Fruit fly (Drosophila melanogaster) whole organism, pupa: ENCODE data around the gene phu.

Experiments
- CG10348 ChIP-seq: fragments of 200-800 bp; sonication (Bioruptor generic); IDR thresholded peaks from 2 replicates; pipeline ENCODE4 v1.3.6; 2022; ENCODE audit warnings: missing biosample characterization, missing genetic modification characterization
- CG12605 ChIP-seq: fragments of 200-800 bp; sonication (Bioruptor generic); IDR thresholded peaks from 2 replicates; pipeline ENCODE4 v1.3.6; 2022; ENCODE audit warnings: missing biosample characterization, missing genetic modification characterization
- CG13204 ChIP-seq: fragments of 200-800 bp; sonication (Bioruptor generic); optimal IDR thresholded peaks from 2 replicates; lab custom pipeline; 2018; ENCODE audit warnings: missing biosample characterization, mild to moderate bottlenecking, missing genetic modification characterization, moderate library complexity
- CG14655 ChIP-seq: fragments of 200-800 bp; sonication (Bioruptor generic); optimal IDR thresholded peaks from 3 replicates; lab custom pipeline; 2017; ENCODE audit warnings: mild to moderate bottlenecking, missing biosample characterization, missing genetic modification reagents, missing genetic modification characterization
- CG15710 ChIP-seq: fragments of 200-800 bp; sonication (Bioruptor generic); optimal IDR thresholded peaks from 2 replicates; lab custom pipeline; 2018; ENCODE audit warnings: missing biosample characterization, mild to moderate bottlenecking, missing genetic modification characterization, moderate library complexity
- CG17806 ChIP-seq: fragments of 200-800 bp; sonication (Bioruptor generic); optimal IDR thresholded peaks from 2 replicates; lab custom pipeline; 2018; ENCODE audit warnings: missing biosample characterization, mild to moderate bottlenecking, missing genetic modification characterization, moderate library complexity
- CG32121 ChIP-seq: fragments of 200-800 bp; sonication (Bioruptor generic); IDR thresholded peaks from 2 replicates; pipeline ENCODE4 v1.3.6; 2022; ENCODE audit warnings: missing biosample characterization, missing genetic modification characterization
- CG34367 ChIP-seq: fragments of 200-800 bp; sonication (Bioruptor generic); optimal IDR thresholded peaks from 2 replicates; lab custom pipeline; 2018; ENCODE audit warnings: missing biosample characterization, mild to moderate bottlenecking, missing genetic modification characterization
- CG4496 ChIP-seq: fragments of 200-800 bp; sonication (Bioruptor generic); IDR thresholded peaks from 3 replicates; pipeline ENCODE4 v1.3.6; 2022; ENCODE audit warnings: missing biosample characterization, missing genetic modification characterization
- CG8159 ChIP-seq: fragments of 200-800 bp; sonication (Bioruptor generic); optimal IDR thresholded peaks from 3 replicates; lab custom pipeline; 2018; ENCODE audit warnings: missing biosample characterization, mild to moderate bottlenecking, missing genetic modification characterization, moderate library complexity
- CG8301 ChIP-seq: fragments of 200-800 bp; sonication (Bioruptor generic); optimal IDR thresholded peaks from 2 replicates; lab custom pipeline; 2018; ENCODE audit warnings: missing biosample characterization, mild to moderate bottlenecking, missing genetic modification characterization
- CG9948 ChIP-seq: fragments of 200-800 bp; sonication (Bioruptor generic); optimal IDR thresholded peaks from 2 replicates; lab custom pipeline; 2018; ENCODE audit warnings: missing biosample characterization, mild to moderate bottlenecking, missing genetic modification characterization, moderate library complexity
- D1 ChIP-seq: fragments of 200-800 bp; sonication (Bioruptor generic); optimal IDR thresholded peaks from 2 replicates; lab custom pipeline; 2018; ENCODE audit warnings: missing biosample characterization, mild to moderate bottlenecking, missing genetic modification characterization, moderate library complexity
- EcR ChIP-seq: fragments of 200-800 bp; sonication (Bioruptor generic); optimal IDR thresholded peaks from 3 replicates; lab custom pipeline; 2019; ENCODE audit warnings: missing biosample characterization, missing genetic modification characterization, mild to moderate bottlenecking, moderate library complexity, missing genetic modification reagents
- Ets98B ChIP-seq: fragments of 200-800 bp; sonication (Bioruptor generic); IDR thresholded peaks from 2 replicates; pipeline ENCODE4 v1.3.6; 2022; ENCODE audit warnings: missing biosample characterization, missing genetic modification characterization
- Pif1A ChIP-seq: fragments of 200-800 bp; sonication (Bioruptor generic); optimal IDR thresholded peaks from 3 replicates; lab custom pipeline; 2016; ENCODE audit warnings: missing biosample characterization, missing genetic modification characterization
- Pif1B ChIP-seq: fragments of 200-800 bp; sonication (Bioruptor generic); optimal IDR thresholded peaks from 3 replicates; lab custom pipeline; 2016; ENCODE audit warnings: missing biosample characterization, missing genetic modification characterization
- Snoo ChIP-seq: fragments of 200-800 bp; sonication (Bioruptor generic); optimal IDR thresholded peaks from 3 replicates; lab custom pipeline; 2017; ENCODE audit warnings: missing biosample characterization, mild to moderate bottlenecking, missing genetic modification characterization, inconsistent platforms
- fd96Ca ChIP-seq: fragments of 200-800 bp; sonication (Bioruptor generic); IDR thresholded peaks from 3 replicates; pipeline ENCODE4 v1.3.6; 2022; ENCODE audit warnings: missing biosample characterization, missing genetic modification characterization
- gl ChIP-seq: fragments of 200-800 bp; sonication (Bioruptor generic); optimal IDR thresholded peaks from 2 replicates; lab custom pipeline; 2018; ENCODE audit warnings: missing biosample characterization, mild to moderate bottlenecking, missing genetic modification characterization
- rn ChIP-seq: fragments of 200-800 bp; sonication (Bioruptor generic); IDR thresholded peaks from 2 replicates; pipeline ENCODE4 v1.3.6; 2022; ENCODE audit warnings: missing biosample characterization, missing genetic modification characterization

phu gene

DNA sequence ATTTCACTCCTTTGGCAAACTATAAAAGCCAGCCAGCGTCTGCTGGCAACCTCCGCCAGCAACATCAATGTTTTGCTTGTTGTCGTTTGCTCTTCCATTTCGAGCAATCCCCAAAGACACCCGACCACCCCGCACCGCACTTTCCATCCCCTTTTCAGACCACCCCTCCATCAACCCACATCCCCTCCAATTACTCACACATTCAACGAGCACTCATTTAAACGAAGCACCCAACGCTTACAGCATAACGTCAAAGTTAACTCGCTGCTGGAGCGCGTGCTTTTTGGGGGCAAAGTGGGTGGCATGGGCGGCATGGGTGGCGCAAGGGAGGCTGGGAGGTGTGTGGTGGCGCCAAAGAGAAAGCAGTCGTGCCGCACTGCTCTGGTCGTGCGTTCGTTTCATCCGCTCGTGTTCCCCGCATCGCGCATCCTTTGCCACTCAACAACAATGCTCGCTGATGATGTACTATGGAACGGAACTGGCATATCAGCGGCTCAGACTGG lies 3.5 kb upstream of the phu start:
- peak; percentile 58 for TF ChIP-seq CG13204
- no peak for TF ChIP-seq CG8301 (tag; lab: Kevin White, UChicago)

dm6 chr3R:9492100-9492499 lies 2.5 kb upstream of the phu start:
- TF ChIP-seq CG32121 (GFP tag; lab: Robert Waterston, UW) (no peak), CG15710 (tag; lab: Kevin White, UChicago) (no peak), CG17806 (tag; lab: Kevin White, UChicago) (no peak), Snoo (tag; lab: Kevin White, UChicago) (no peak), Pif1A (GFP tag; lab: Kevin White, UChicago) (no peak), Ets98B (GFP tag; lab: Robert Waterston, UW) (no peak), CG13204 (no peak), D1 (no peak), EcR (no peak), CG4496 (GFP tag; lab: Robert Waterston, UW) (no peak), CG10348 (no peak), CG8159 (tag; lab: Kevin White, UChicago) (no peak), Pif1B (GFP tag; lab: Kevin White, UChicago) (no peak), CG9948 (tag; lab: Kevin White, UChicago) (no peak), fd96Ca (no peak), CG8301 (tag; lab: Kevin White, UChicago) (no peak), CG14655 (no peak), CG12605 (no peak), gl (tag; lab: Kevin White, UChicago) (no peak), CG34367 (tag; lab: Kevin White, UChicago) (no peak)

DNA sequence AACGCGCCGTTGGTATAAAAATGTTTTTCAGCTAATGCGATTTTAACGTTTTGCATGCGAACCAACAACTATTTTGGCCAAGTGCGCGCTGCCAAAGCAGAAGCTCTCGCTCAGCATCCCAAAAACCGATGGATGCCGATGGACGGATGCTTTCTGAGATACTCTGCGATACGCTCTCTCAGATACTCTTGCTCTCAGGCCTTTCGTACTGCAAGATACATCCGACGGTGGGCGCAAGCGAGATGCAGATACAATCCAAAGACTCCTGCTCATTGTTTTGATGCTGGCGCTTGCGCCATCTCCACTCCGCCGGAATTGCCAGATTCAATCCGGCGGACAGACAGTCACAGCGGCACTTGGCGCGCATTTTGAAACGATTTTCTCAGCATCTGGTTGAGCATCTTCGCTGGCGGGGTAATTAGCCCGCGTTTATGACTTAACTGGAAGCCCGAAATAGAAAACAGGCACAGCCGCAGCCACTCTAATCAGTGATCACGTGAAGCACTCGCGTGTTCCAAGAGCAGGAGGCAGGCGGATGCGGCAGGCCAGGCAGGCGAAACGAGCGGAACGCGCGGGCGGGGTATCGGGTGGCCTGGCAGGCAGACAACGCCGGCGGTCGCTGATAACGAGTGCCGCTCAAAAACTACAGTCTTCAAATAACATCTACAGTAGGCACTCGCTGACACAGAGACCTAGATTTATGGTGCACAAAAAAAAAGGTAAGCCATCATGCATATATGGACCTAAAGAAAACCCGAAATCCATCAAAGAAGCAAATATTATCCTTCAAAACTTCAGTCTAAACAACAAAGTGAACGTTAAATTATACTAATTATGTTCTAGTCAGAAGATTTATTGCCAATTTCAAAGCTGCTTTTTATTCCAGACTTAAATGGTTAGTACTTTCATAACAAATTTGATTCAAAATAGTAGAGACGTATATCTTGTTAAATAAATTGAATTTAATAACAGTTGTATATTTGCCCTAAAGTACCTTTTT lies 674 bp upstream of the phu start, which contains the start of gene CG16779:
Gene CG16779, minus strand, starts transcription at position 51 of the 1,000 bp plus-strand sequence.
- no peak for TF ChIP-seq CG32121 (GFP tag; lab: Robert Waterston, UW)
- peak; percentile 53 for TF ChIP-seq CG14655
- no peak for TF ChIP-seq fd96Ca
- no peak for TF ChIP-seq EcR
- TF ChIP-seq D1 = no peak
- no peak for TF ChIP-seq gl (tag; lab: Kevin White, UChicago)
- TF ChIP-seq Snoo (tag; lab: Kevin White, UChicago) = no peak
- no peak for TF ChIP-seq CG4496 (GFP tag; lab: Robert Waterston, UW)
- peak; percentile 34 for TF ChIP-seq CG15710 (tag; lab: Kevin White, UChicago)
- TF ChIP-seq Ets98B (GFP tag; lab: Robert Waterston, UW) = no peak
- TF ChIP-seq CG8159 (tag; lab: Kevin White, UChicago) = peak; percentile 50
- TF ChIP-seq Pif1B (GFP tag; lab: Kevin White, UChicago) = no peak
- TF ChIP-seq rn = no peak
- no peak for TF ChIP-seq CG17806 (tag; lab: Kevin White, UChicago)
- TF ChIP-seq CG13204 = peak; percentile 19
- peak; percentile 3 for TF ChIP-seq CG9948 (tag; lab: Kevin White, UChicago)
- TF ChIP-seq Pif1A (GFP tag; lab: Kevin White, UChicago) = no peak
- TF ChIP-seq CG34367 (tag; lab: Kevin White, UChicago) = peak; percentile 9
- TF ChIP-seq CG8301 (tag; lab: Kevin White, UChicago) = peak; percentile 22
- TF ChIP-seq CG12605 = no peak
- no peak for TF ChIP-seq CG10348

DNA sequence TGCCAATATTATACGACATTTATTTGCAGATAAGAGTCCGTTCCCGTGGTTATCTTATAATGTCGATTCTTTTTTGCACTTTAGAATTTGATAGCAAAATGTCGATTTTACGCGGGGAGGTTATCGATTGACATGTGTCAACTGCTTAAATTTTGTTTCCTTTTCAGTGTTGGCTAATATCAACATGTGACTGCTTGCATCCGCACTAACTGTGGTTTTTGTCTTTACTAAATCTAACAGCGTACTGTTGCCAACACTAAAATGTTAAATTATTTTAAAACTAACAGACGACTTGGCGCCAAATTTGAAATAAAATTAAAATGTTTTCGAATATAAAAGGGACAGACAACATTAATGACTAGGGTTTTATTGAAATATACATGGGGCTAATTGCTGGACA lies 2.1 kb downstream of the phu start:
- TF ChIP-seq CG4496 (GFP tag; lab: Robert Waterston, UW) = 0 out of 3 replicates have a peak, but pooled peaks have one; percentile 8
- TF ChIP-seq CG15710 (tag; lab: Kevin White, UChicago) = peak; percentile 18
- no peak for TF ChIP-seq CG32121 (GFP tag; lab: Robert Waterston, UW)
- peak; percentile 48 for TF ChIP-seq Snoo (tag; lab: Kevin White, UChicago)
- TF ChIP-seq Ets98B (GFP tag; lab: Robert Waterston, UW) = peak; percentile 50
- TF ChIP-seq Pif1B (GFP tag; lab: Kevin White, UChicago) = no peak

DNA sequence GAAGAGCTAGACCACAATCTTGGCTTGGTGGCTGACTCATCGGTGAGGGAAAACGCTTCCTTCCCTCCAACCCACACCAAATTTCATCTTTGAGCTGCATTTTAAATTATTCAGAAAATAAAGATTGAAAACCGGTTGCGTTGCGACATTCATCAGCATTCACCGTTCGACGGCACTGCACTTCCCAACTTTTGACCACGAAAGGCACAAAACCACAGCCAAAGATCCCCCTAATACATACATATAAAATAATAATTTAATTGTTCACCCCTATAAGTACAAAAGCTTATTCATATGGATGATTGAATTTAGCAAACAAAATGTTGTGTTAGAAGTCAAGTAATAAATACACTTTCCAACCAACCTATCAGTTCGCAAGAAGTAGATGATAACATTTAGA lies 4.6 kb downstream of the phu start:
- no peak for TF ChIP-seq rn
- TF ChIP-seq CG15710 (tag; lab: Kevin White, UChicago) = no peak
- no peak for TF ChIP-seq CG4496 (GFP tag; lab: Robert Waterston, UW)
- TF ChIP-seq Pif1A (GFP tag; lab: Kevin White, UChicago) = no peak
- TF ChIP-seq CG8159 (tag; lab: Kevin White, UChicago) = no peak
- TF ChIP-seq fd96Ca = no peak
- no peak for TF ChIP-seq EcR
- no peak for TF ChIP-seq CG17806 (tag; lab: Kevin White, UChicago)
